Fruit fly (Drosophila melanogaster) whole organism, pupa: Measurements from ENCODE around the gene Cln7.

Experiments
- CG10348 ChIP-seq: fragments of 200-800 bp; sonication (Bioruptor generic); IDR thresholded peaks from 2 replicates; pipeline ENCODE4 v1.3.6; 2022; ENCODE audit warnings: missing biosample characterization, missing genetic modification characterization
- D1 ChIP-seq: fragments of 200-800 bp; sonication (Bioruptor generic); optimal IDR thresholded peaks from 2 replicates; lab custom pipeline; 2018; ENCODE audit warnings: missing biosample characterization, mild to moderate bottlenecking, missing genetic modification characterization, moderate library complexity
- Pif1A ChIP-seq: fragments of 200-800 bp; sonication (Bioruptor generic); optimal IDR thresholded peaks from 3 replicates; lab custom pipeline; 2016; ENCODE audit warnings: missing biosample characterization, missing genetic modification characterization
- fd96Ca ChIP-seq: fragments of 200-800 bp; sonication (Bioruptor generic); IDR thresholded peaks from 3 replicates; pipeline ENCODE4 v1.3.6; 2022; ENCODE audit warnings: missing biosample characterization, missing genetic modification characterization

dm6 chr3L:7390442-7390841, 45.5 kb upstream of the Cln7 start, which contains the start of gene CG8563:
- TF ChIP-seq CG10348 (GFP tag; lab: Robert Waterston, UW) (no peak), fd96Ca (no peak), Pif1A (GFP tag; lab: Kevin White, UChicago) (no peak), D1 (tag; lab: Kevin White, UChicago) (no peak)
